Worm (Caenorhabditis elegans) whole organism, late embryonic: ENCODE data around the gene sulp-7.

Experiments
- C08G9.2 ChIP-seq: sonication (generic microtip); optimal IDR thresholded peaks from 2 replicates; lab custom pipeline; 2016; ENCODE audit warnings: mild to moderate bottlenecking, missing genetic modification characterization, moderate library complexity, missing compliant biosample characterization
- C38D4.7 ChIP-seq: fragments of 200-800 bp; sonication (Bioruptor generic); optimal IDR thresholded peaks from 2 replicates; lab custom pipeline; 2018; ENCODE audit warnings: mild to moderate bottlenecking, missing genetic modification characterization, moderate library complexity, missing compliant biosample characterization
- K02D7.2 ChIP-seq: sonication (generic microtip); optimal IDR thresholded peaks from 2 replicates; lab custom pipeline; 2017; ENCODE audit warnings: mild to moderate bottlenecking, missing genetic modification characterization, missing compliant biosample characterization
- K09A11.1 ChIP-seq: sonication (generic microtip); optimal IDR thresholded peaks from 2 replicates; lab custom pipeline; 2017; ENCODE audit warnings: antibody characterized with exemption, mild to moderate bottlenecking, missing genetic modification characterization, missing compliant biosample characterization; ENCODE audit not compliant: insufficient read depth
- Y22D7AL.16 ChIP-seq: sonication (generic microtip); optimal IDR thresholded peaks from 2 replicates; lab custom pipeline; 2016; ENCODE audit warnings: missing genetic modification characterization, missing compliant biosample characterization
- ama-1 ChIP-seq: fragments of 150-350 bp; optimal IDR thresholded peaks from 2 replicates; lab custom pipeline; 2014
- ceh-14 ChIP-seq: sonication (generic microtip); optimal IDR thresholded peaks from 2 replicates; lab custom pipeline; 2016; ENCODE audit warnings: missing genotype, missing genetic modification characterization, missing compliant biosample characterization
- ceh-2 ChIP-seq: sonication (generic microtip); optimal IDR thresholded peaks from 2 replicates; lab custom pipeline; 2016; ENCODE audit warnings: missing genotype, missing genetic modification characterization, missing compliant biosample characterization
- ceh-22 ChIP-seq: sonication (generic microtip); optimal IDR thresholded peaks from 2 replicates; lab custom pipeline; 2017; ENCODE audit warnings: missing biosample characterization, missing genetic modification characterization
- ceh-30 ChIP-seq: fragments of 150-350 bp; optimal IDR thresholded peaks from 2 replicates; lab custom pipeline; 2014; ENCODE audit warnings: missing biosample characterization, missing genetic modification characterization
- ceh-31 ChIP-seq: sonication (generic microtip); optimal IDR thresholded peaks from 2 replicates; lab custom pipeline; 2016; ENCODE audit warnings: missing genetic modification characterization, missing compliant biosample characterization
- ceh-34 ChIP-seq: sonication (generic microtip); optimal IDR thresholded peaks from 2 replicates; lab custom pipeline; 2016; ENCODE audit warnings: mild to moderate bottlenecking, missing genetic modification characterization, missing compliant biosample characterization
- ceh-45 ChIP-seq: fragments of 200-800 bp; sonication (Bioruptor generic); IDR thresholded peaks from 2 replicates; pipeline ENCODE4 v1.3.6; 2022; ENCODE audit warnings: missing genetic modification reagents, missing genetic modification characterization, missing compliant biosample characterization
- ceh-48 ChIP-seq: sonication (generic microtip); optimal IDR thresholded peaks from 2 replicates; lab custom pipeline; 2016; ENCODE audit warnings: missing genetic modification characterization, inconsistent platforms, missing compliant biosample characterization
- ceh-9 ChIP-seq: sonication (generic microtip); optimal IDR thresholded peaks from 2 replicates; lab custom pipeline; 2016; ENCODE audit warnings: mild to moderate bottlenecking, missing genetic modification characterization, inconsistent platforms, missing compliant biosample characterization
- dve-1 ChIP-seq: sonication (generic microtip); optimal IDR thresholded peaks from 2 replicates; lab custom pipeline; 2017; ENCODE audit warnings: antibody characterized with exemption, mild to moderate bottlenecking, missing genetic modification characterization, missing compliant biosample characterization
- gmeb-2 ChIP-seq: sonication (generic microtip); optimal IDR thresholded peaks from 2 replicates; lab custom pipeline; 2016; ENCODE audit warnings: missing genetic modification characterization, inconsistent platforms, missing compliant biosample characterization
- hlh-6 ChIP-seq: sonication (generic microtip); optimal IDR thresholded peaks from 2 replicates; lab custom pipeline; 2016; ENCODE audit warnings: missing genotype, missing genetic modification characterization, missing compliant biosample characterization
- hlh-8 ChIP-seq: sonication (generic microtip); optimal IDR thresholded peaks from 2 replicates; lab custom pipeline; 2016; ENCODE audit warnings: missing genotype, missing genetic modification characterization, missing compliant biosample characterization
- lim-6 ChIP-seq: sonication (generic microtip); optimal IDR thresholded peaks from 2 replicates; lab custom pipeline; 2016; ENCODE audit warnings: missing genetic modification characterization, missing compliant biosample characterization
- madf-2 ChIP-seq: sonication (generic microtip); optimal IDR thresholded peaks from 2 replicates; lab custom pipeline; 2017; ENCODE audit warnings: missing genetic modification characterization, missing compliant biosample characterization
- mec-3 ChIP-seq: sonication (generic microtip); optimal IDR thresholded peaks from 2 replicates; lab custom pipeline; 2016; ENCODE audit warnings: borderline replicate concordance, missing genetic modification characterization, missing compliant biosample characterization
- nhr-11 ChIP-seq: fragments of 150-350 bp; optimal IDR thresholded peaks from 2 replicates; lab custom pipeline; 2014; ENCODE audit warnings: missing biosample characterization, missing genetic modification characterization
- nhr-232 ChIP-seq: sonication (generic microtip); optimal IDR thresholded peaks from 2 replicates; lab custom pipeline; 2016; ENCODE audit warnings: missing genetic modification characterization, missing compliant biosample characterization
- pat-9 ChIP-seq: fragments of 200-800 bp; sonication (Bioruptor generic); optimal IDR thresholded peaks from 2 replicates; lab custom pipeline; 2018; ENCODE audit warnings: mild to moderate bottlenecking, missing genetic modification characterization, moderate library complexity, missing compliant biosample characterization
- pax-1 ChIP-seq: fragments of 150-350 bp; optimal IDR thresholded peaks from 2 replicates; lab custom pipeline; 2014; ENCODE audit warnings: missing biosample characterization, missing genetic modification characterization
- pha-2 ChIP-seq: sonication (generic microtip); optimal IDR thresholded peaks from 2 replicates; lab custom pipeline; 2017; ENCODE audit warnings: mild to moderate bottlenecking, missing genetic modification characterization, missing compliant biosample characterization
- pha-4 ChIP-seq: fragments of 150-350 bp; optimal IDR thresholded peaks from 2 replicates; lab custom pipeline; 2018; ENCODE audit warnings: missing biosample characterization, missing genetic modification reagents, missing genetic modification characterization
- pros-1 ChIP-seq: fragments of 150-350 bp; optimal IDR thresholded peaks from 2 replicates; lab custom pipeline; 2014; ENCODE audit warnings: missing biosample characterization, missing genetic modification reagents, missing genetic modification characterization
- ref-2 ChIP-seq: sonication (generic microtip); optimal IDR thresholded peaks from 2 replicates; lab custom pipeline; 2016; ENCODE audit warnings: missing genetic modification characterization, missing compliant biosample characterization
- sox-4 ChIP-seq: sonication (generic microtip); optimal IDR thresholded peaks from 2 replicates; lab custom pipeline; 2017; ENCODE audit warnings: mild to moderate bottlenecking, missing genetic modification characterization, inconsistent platforms, missing compliant biosample characterization
- tbx-2 ChIP-seq: sonication (generic microtip); optimal IDR thresholded peaks from 2 replicates; lab custom pipeline; 2016; ENCODE audit warnings: missing genetic modification characterization, missing compliant biosample characterization
- ttx-3 ChIP-seq: sonication (generic microtip); optimal IDR thresholded peaks from 2 replicates; lab custom pipeline; 2016; ENCODE audit warnings: missing genetic modification reagents, missing genetic modification characterization, missing compliant biosample characterization
- unc-42 ChIP-seq: sonication (generic microtip); optimal IDR thresholded peaks from 2 replicates; lab custom pipeline; 2016; ENCODE audit warnings: missing genotype, missing genetic modification characterization, missing compliant biosample characterization
- unc-55 ChIP-seq: sonication (generic microtip); optimal IDR thresholded peaks from 2 replicates; lab custom pipeline; 2017; ENCODE audit warnings: missing biosample characterization, missing genetic modification reagents, missing genetic modification characterization
- unc-86 ChIP-seq: sonication (generic microtip); optimal IDR thresholded peaks from 2 replicates; lab custom pipeline; 2016; ENCODE audit warnings: missing genetic modification characterization, missing compliant biosample characterization
- zip-5 ChIP-seq: sonication (generic microtip); optimal IDR thresholded peaks from 2 replicates; lab custom pipeline; 2016; ENCODE audit warnings: missing genetic modification characterization, missing compliant biosample characterization
- ztf-16 ChIP-seq: sonication (generic microtip); optimal IDR thresholded peaks from 2 replicates; lab custom pipeline; 2017; ENCODE audit warnings: missing genetic modification characterization, missing compliant biosample characterization

sulp-7 gene

ce11 chrX:11098086-11098485 is 17.6 kb downstream of the sulp-7 start, which contains the start of gene W02H3.3:
TSS of gene W02H3.3 (minus strand) at chrX:11098186.
- no peak for TF ChIP-seq ceh-48 (tag; lab: Kevin White, UChicago)
- TF ChIP-seq ceh-2 (tag; lab: Kevin White, UChicago), result no peak
- TF ChIP-seq ceh-9, result no peak
- TF ChIP-seq hlh-8, result no peak
- TF ChIP-seq C08G9.2 (tag; lab: Kevin White, UChicago), result no peak
- no peak for TF ChIP-seq pros-1
- no peak for TF ChIP-seq C38D4.7 (GFP tag; lab: Kevin White, UChicago)
- TF ChIP-seq lim-6 (tag; lab: Kevin White, UChicago), result no peak

DNA sequence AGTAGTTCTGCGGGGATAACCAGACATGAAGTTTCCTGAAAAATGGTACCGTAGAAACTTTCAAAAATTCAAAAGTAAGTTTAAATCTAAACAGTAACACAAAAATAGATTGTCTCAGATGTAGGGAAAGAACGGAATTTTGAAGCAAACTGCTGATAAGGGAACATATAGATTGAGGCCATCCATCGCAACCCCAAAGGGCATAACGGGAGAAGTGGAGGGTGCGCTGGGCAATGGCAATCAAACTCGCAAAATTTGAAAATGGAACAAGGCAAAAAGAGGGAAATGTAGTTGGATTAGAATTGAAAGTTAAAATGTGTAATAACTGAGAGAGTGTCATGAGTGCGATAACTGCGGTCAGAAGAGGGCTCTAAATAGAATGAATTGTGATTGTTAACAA is 22.7 kb downstream of the sulp-7 start:
- TF ChIP-seq K02D7.2 (no peak), mec-3 (tag; lab: Kevin White, UChicago) (no peak), pax-1 (tag; lab: Kevin White, UChicago) (no peak), ceh-48 (tag; lab: Kevin White, UChicago) (no peak), pha-2 (no peak), tbx-2 (tag; lab: Kevin White, UChicago) (no peak), sox-4 (tag; lab: Kevin White, UChicago) (no peak), ceh-34 (tag; lab: Kevin White, UChicago) (no peak), ref-2 (tag; lab: Kevin White, UChicago) (no peak), hlh-6 (tag; lab: Kevin White, UChicago) (no peak), Y22D7AL.16 (tag; lab: Kevin White, UChicago) (no peak), ama-1 (no peak), madf-2 (tag; lab: Kevin White, UChicago) (no peak)

- TF ChIP-seq unc-42 (tag; lab: Kevin White, UChicago) (no peak), ceh-30 (tag; lab: Kevin White, UChicago) (no peak), pat-9 (tag; lab: Kevin White, UChicago) (no peak), gmeb-2 (tag; lab: Kevin White, UChicago) (no peak), nhr-232 (tag; lab: Kevin White, UChicago) (no peak), ceh-2 (tag; lab: Kevin White, UChicago) (no peak), K09A11.1 (tag; lab: Kevin White, UChicago) (no peak), ttx-3 (tag; lab: Kevin White, UChicago) (no peak), zip-5 (tag; lab: Kevin White, UChicago) (no peak), nhr-11 (tag; lab: Kevin White, UChicago) (no peak), ceh-14 (tag; lab: Kevin White, UChicago) (no peak), ceh-45 (no peak), hlh-8 (no peak), unc-86 (no peak), unc-55 (GFP tag; lab: Kevin White, UChicago) (no peak), ztf-16 (tag; lab: Kevin White, UChicago) (no peak), ceh-31 (tag; lab: Kevin White, UChicago) (no peak), pha-4 (tag; lab: Kevin White, UChicago) (no peak), ceh-22 (tag; lab: Kevin White, UChicago) (no peak), dve-1 (tag; lab: Kevin White, UChicago) (no peak)
These were observed 24.6 kb downstream of the sulp-7 start, which contains the start of gene W02H3.1 for ce11 chrX:11104883-11105629. TSS of gene W02H3.1 (minus strand) at chrX:11105460.
